Fruit fly (Drosophila melanogaster): ENCODE measurements around the gene Pxd.
A peak's percentile ranks its signal among the peaks of the same experiment; 100 is the strongest.

Pxd gene

DNA sequence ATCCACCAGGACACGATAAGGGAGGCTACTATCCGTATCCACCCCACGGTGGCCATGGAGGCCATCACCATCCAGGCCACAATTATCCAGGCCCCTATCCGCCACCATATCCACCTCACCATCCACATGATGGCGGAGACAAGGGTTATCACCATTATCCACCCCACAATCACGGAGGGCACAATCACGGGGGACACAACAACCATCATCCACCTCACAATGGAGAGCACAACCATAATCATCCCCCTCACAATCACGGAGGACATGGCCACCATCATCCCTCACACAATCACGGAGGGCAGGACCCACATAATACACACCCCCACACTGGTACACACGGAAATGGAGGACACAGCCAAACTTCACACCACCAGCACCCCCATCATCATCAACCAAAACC, 15.4 kb downstream of the Pxd start:
- no peak for TF ChIP-seq CG17801 (GFP tag; optimal IDR thresholded peaks at IDR 0.05; ENCODE audit: partially characterized antibody)

- TF ChIP-seq CG17801 (GFP tag; optimal IDR thresholded peaks at IDR 0.05; ENCODE audit: partially characterized antibody): no peak
These were observed 17.1 kb downstream of the Pxd start, which contains the start of gene CG31268 for dm6 chr3R:17031502-17031901. TSS of gene CG31268 (plus strand) at chr3R:17031802.

DNA sequence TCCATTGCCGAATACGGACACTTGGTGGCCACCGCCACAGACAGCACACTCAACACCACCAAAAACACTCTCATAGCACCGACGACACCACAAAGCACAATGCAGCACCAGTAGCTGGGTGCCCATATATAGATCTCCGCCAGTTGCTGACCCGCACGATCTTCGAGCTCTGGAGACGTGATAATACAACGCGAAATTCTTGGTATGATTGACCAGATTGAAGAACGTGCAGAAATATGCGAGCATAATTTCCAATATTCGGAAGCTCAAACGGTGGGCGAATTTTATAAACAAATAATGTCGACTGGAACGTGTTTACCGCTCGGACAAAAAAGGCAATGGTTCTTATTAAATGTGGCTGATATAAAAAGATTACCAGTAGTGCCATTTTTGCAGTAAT, 21.6 kb downstream of the Pxd start, which contains the start of gene CG4009:
CG4009 (minus strand) TSS at position 101 of the 400 bp plus-strand sequence.
- TF ChIP-seq CG17801 (GFP tag; optimal IDR thresholded peaks at IDR 0.05; ENCODE audit: partially characterized antibody): no peak

DNA sequence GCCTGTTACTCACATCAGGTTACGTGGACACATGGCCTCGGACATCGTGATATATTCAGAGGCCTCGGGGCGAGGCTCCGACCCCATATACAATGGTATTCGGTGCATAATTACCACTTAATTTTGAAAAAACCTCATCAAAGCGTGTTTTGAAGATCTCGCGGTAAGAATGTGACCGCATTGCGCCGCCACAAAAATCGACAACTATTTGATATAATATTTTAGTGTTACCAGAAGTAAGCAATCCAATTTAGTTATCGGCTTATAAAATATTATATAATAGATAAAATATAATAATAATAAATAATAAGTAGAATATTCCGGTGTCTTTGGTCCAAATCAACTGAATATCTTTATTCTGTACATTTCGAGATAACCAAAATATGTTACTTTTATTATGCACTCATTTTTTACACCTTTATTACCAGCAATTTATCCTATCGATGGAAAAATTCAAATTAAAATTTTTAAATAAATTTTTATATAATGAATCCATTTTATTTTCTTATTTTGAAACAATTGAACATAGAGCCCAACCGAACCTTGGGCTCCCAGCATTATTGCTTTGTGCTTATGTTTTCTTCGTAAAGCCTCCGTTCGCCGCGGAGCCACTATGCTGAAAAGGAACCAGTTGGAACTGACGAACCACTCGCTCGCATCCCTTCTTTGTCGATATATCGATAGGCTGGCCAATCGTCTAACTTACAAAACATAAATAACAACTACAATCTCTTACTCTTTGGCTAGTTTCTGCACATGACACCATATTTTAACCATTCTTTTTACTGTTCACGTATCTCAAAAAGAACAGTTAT, 25.8 kb downstream of the Pxd start, which contains the start of the genes CG18213 and Trm7-32:
CG18213 (minus strand) TSS at position 211 of the 815 bp plus-strand sequence.
Trm7-32 (plus strand) TSS at position 690 of the 815 bp plus-strand sequence.
- no peak for TF ChIP-seq CG17801 (GFP tag; optimal IDR thresholded peaks at IDR 0.05; ENCODE audit: partially characterized antibody)

- no peak for TF ChIP-seq CG17801 (GFP tag; optimal IDR thresholded peaks at IDR 0.05; ENCODE audit: partially characterized antibody)
These were observed 28.6 kb downstream of the Pxd start, which contains the start of the genes bdwf and Patr-1 for dm6 chr3R:17042838-17043569. TSS of gene bdwf (minus strand) at chr3R:17043136. TSS of gene Patr-1 (plus strand) at chr3R:17043564.

dm6 chr3R:17043570-17043923, 29.2 kb downstream of the Pxd start:
- TF ChIP-seq CG17801 (GFP tag; optimal IDR thresholded peaks at IDR 0.05; ENCODE audit: partially characterized antibody): no peak

DNA sequence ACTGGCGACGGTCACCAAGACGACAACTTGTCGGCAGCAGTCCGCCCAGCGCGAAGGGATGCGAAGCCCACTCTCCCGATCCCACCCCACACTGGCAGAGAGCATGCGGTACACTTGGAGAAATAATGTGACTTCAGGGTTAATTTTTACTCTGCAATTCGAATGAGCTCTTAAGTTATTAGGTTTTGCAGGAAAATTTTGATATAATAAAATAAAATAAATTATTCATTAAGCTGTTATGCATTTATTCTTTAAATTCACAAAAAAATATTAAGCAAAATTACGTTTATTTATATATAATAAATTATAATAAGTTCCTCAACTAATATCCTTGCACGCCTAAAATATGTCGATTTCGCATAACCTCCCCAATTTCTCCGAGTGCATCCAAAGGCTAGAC, 34.5 kb downstream of the Pxd start:
- no peak for TF ChIP-seq CG17801 (GFP tag; optimal IDR thresholded peaks at IDR 0.05; ENCODE audit: partially characterized antibody)

dm6 chr3R:17052465-17053149, 38.2 kb downstream of the Pxd start:
- TF ChIP-seq CG17801 (GFP tag; optimal IDR thresholded peaks at IDR 0.05; ENCODE audit: partially characterized antibody): no peak

- peak; percentile 23 for TF ChIP-seq CG17801 (GFP tag; optimal IDR thresholded peaks at IDR 0.05; ENCODE audit: partially characterized antibody)
These were observed 39.2 kb downstream of the Pxd start, which contains the start of gene Dad for dm6 chr3R:17053415-17054177. TSS of gene Dad (plus strand) at chr3R:17054007.

- TF ChIP-seq CG17801 (GFP tag; optimal IDR thresholded peaks at IDR 0.05; ENCODE audit: partially characterized antibody): no peak
These were observed 40.2 kb downstream of the Pxd start for dm6 chr3R:17054528-17054927.

- peak; percentile 32 for TF ChIP-seq CG17801 (GFP tag; optimal IDR thresholded peaks at IDR 0.05; ENCODE audit: partially characterized antibody)
These were observed 42.0 kb downstream of the Pxd start for dm6 chr3R:17056183-17056904.

DNA sequence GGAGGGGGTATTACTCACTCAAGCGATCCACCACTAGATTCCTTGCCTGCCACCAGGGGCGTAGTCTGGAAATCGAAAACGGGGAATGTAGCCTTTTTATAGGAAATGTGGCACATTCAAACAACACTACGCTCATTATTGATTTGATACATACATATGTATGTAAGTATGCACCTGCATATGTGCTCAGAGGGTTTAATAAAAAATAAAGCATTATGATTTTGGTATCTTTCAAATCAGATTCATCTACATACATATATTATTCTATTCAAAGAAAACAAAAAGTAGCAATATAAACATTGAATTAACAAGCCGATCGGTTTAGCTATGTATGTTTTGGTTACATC, 42.5 kb downstream of the Pxd start:
- TF ChIP-seq CG17801 (GFP tag; optimal IDR thresholded peaks at IDR 0.05; ENCODE audit: partially characterized antibody): no peak

DNA sequence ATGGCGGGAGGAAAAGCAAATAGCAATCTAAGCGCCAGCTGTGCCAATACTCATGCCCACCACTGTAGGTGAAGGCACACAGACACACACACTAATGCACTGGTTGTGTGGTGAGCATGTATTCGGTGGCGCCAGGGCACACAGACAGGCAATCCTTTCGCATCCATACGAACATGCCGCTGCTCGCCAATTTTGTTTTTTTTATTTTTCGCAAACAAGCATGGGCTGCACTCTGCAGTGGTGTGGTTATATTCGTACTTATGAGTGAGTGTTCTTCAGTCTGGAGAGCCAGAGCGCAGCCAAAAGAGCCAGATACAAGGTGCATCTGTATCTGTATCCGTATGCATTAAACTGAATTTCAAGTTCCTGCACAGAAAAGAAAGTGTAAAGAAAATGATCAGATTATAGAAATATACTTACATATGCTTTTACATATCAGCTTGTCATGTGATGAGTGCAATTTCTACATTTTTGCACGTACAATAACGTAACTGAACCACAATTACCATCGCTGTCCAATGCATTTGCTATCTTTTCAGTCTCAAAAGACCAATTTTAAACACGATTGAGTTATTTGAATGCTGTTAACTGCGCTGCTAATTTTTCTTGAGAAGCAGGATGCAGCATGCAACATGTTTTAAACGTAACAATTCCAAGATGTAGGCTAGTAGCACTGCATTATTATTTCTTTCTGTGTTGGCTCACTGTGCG, 44.9 kb downstream of the Pxd start:
- TF ChIP-seq CG17801 (GFP tag; optimal IDR thresholded peaks at IDR 0.05; ENCODE audit: partially characterized antibody): no peak

Data from ovary, adult (tissue).